Worm (Caenorhabditis elegans): Measurements from ENCODE around the gene F14B8.4.

The F14B8.4 gene

DNA sequence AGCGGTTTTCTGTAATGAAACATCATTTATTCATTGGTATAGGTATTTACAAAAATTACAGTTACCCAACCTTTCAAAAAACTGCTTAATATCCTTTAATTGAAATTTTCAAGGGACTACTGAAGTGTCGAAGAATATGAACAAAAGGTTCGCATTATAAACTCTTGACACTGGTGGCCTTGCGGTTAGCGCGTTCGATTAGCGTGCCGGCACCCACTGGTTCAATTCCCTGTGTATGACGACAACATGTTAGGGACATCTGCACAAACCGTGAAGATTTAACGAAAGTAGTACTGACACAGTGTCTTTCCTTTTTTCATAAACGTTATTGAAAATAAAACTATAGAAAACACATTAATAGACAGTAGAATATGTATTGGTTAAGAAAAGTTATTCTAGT lies 32.0 kb downstream of the F14B8.4 start (continued):
- no peak for TF ChIP-seq nhr-6 (tag; optimal IDR thresholded peaks at IDR 0.05)
- TF ChIP-seq madf-5 (GFP tag; IDR thresholded peaks at IDR 0.05): peak; percentile 84 to 88; a peak in 3 of 4 replicates
- TF ChIP-seq nhr-48 (tag; optimal IDR thresholded peaks at IDR 0.05): peak; percentile 61
- peak; percentile 73 for TF ChIP-seq lin-13 (GFP tag; optimal IDR thresholded peaks at IDR 0.05)
- TF ChIP-seq nhr-25 (tag; optimal IDR thresholded peaks at IDR 0.05; ENCODE audit: borderline replicate concordance, insufficient read depth): no peak
- peak; percentile 88 for TF ChIP-seq lin-1 (GFP tag; IDR thresholded peaks at IDR 0.05)
- peak; percentile 90 for TF ChIP-seq nhr-41 (GFP tag; IDR thresholded peaks at IDR 0.05)
- TF ChIP-seq snpc-1.2 (GFP tag; IDR thresholded peaks at IDR 0.05): peak; percentile 95
- TF ChIP-seq dmd-8 (GFP tag; IDR thresholded peaks at IDR 0.05): peak; percentile 94
- peak; percentile 2 for TF ChIP-seq R02D3.7 (tag; optimal IDR thresholded peaks at IDR 0.05)
- 0 out of 2 replicates have a peak, but pooled peaks have one; percentile 33 for TF ChIP-seq daf-8 (GFP tag; IDR thresholded peaks at IDR 0.05)
- no peak for TF ChIP-seq lin-39 (tag; optimal IDR thresholded peaks at IDR 0.05)
- TF ChIP-seq egl-27 (tag; optimal IDR thresholded peaks at IDR 0.05): no peak
- TF ChIP-seq tra-1 (GFP tag; IDR thresholded peaks at IDR 0.05): peak; percentile 72
- TF ChIP-seq zfp-3 (GFP tag; conservative IDR thresholded peaks at IDR 0.05): peak; percentile 25; the same call in 1 of the 2 replicates
- peak; percentile 91 for TF ChIP-seq arid-1 (GFP tag; conservative IDR thresholded peaks at IDR 0.05)
- no peak for TF ChIP-seq unc-39 (tag; optimal IDR thresholded peaks at IDR 0.05)
- no peak for TF ChIP-seq lin-15B (tag; optimal IDR thresholded peaks at IDR 0.05)
- TF ChIP-seq lsy-2 (tag; optimal IDR thresholded peaks at IDR 0.05): no peak
- no peak for TF ChIP-seq ceh-32 (tag; optimal IDR thresholded peaks at IDR 0.05; ENCODE audit: poor library complexity)
- TF ChIP-seq tag-97 (GFP tag; IDR thresholded peaks at IDR 0.05): no peak
- peak; percentile 73 to 96 for TF ChIP-seq daf-16 (GFP tag; optimal IDR thresholded peaks at IDR 0.05)
- TF ChIP-seq daf-16 (tag; optimal IDR thresholded peaks at IDR 0.05): peak; percentile 82
- TF ChIP-seq fkh-10 (GFP tag; optimal IDR thresholded peaks at IDR 0.05): no peak
- TF ChIP-seq dve-1 (tag; optimal IDR thresholded peaks at IDR 0.05; ENCODE audit: insufficient read depth): peak; percentile 72
- TF ChIP-seq spr-3 (GFP tag; optimal IDR thresholded peaks at IDR 0.05): peak; percentile 67
- no peak for TF ChIP-seq zip-2 (tag; optimal IDR thresholded peaks at IDR 0.05)
- no peak for TF ChIP-seq ama-1 (optimal IDR thresholded peaks at IDR 0.05)
- TF ChIP-seq vab-7 (GFP tag; IDR thresholded peaks at IDR 0.05): peak; percentile 92
- TF ChIP-seq ZK337.2 (GFP tag; IDR thresholded peaks at IDR 0.05): 0 out of 2 replicates have a peak, but pooled peaks have one; percentile 4
- peak; percentile 60; the same call in 1 of the 2 replicates for TF ChIP-seq mdt-29 (GFP tag; IDR thresholded peaks at IDR 0.05)
- peak; percentile 36; the same call in 1 of the 2 replicates for TF ChIP-seq saeg-2 (GFP tag; IDR thresholded peaks at IDR 0.05)
- peak; percentile 77; the same call in 1 of the 2 replicates for TF ChIP-seq zip-11 (GFP tag; IDR thresholded peaks at IDR 0.05)
- TF ChIP-seq egl-43 (GFP tag; IDR thresholded peaks at IDR 0.05): peak; percentile 96
- peak; percentile 90 for TF ChIP-seq madf-9 (GFP tag; conservative IDR thresholded peaks at IDR 0.05)
- TF ChIP-seq php-3 (GFP tag; IDR thresholded peaks at IDR 0.05): peak; percentile 85
- TF ChIP-seq lir-3 (tag; optimal IDR thresholded peaks at IDR 0.05): peak; percentile 81
- no peak for TF ChIP-seq set-16 (GFP tag; IDR thresholded peaks at IDR 0.05)
- no peak for TF ChIP-seq zag-1 (tag; optimal IDR thresholded peaks at IDR 0.05)
- no peak for TF ChIP-seq jun-1 (tag; optimal IDR thresholded peaks at IDR 0.05)
- TF ChIP-seq T20F7.1 (GFP tag; optimal IDR thresholded peaks at IDR 0.05): peak; percentile 60
- TF ChIP-seq nhr-28 (tag; optimal IDR thresholded peaks at IDR 0.05): peak; percentile 20
- TF ChIP-seq mxl-3 (GFP tag; optimal IDR thresholded peaks at IDR 0.05): peak; percentile 69
- no peak for TF ChIP-seq nhr-237 (tag; optimal IDR thresholded peaks at IDR 0.05)
- no peak for TF ChIP-seq pqm-1 (tag; optimal IDR thresholded peaks at IDR 0.05)
- TF ChIP-seq ceh-62 (tag; optimal IDR thresholded peaks at IDR 0.05): no peak
- peak; percentile 47; the same call in 1 of the 2 replicates for TF ChIP-seq D1046.2 (GFP tag; IDR thresholded peaks at IDR 0.05)
- TF ChIP-seq daf-12 (tag; optimal IDR thresholded peaks at IDR 0.05): no peak
- peak; percentile 77 for TF ChIP-seq Y5F2A.4 (GFP tag; optimal IDR thresholded peaks at IDR 0.05)
- peak; percentile 69 for TF ChIP-seq nhr-42 (GFP tag; IDR thresholded peaks at IDR 0.05)
- TF ChIP-seq lin-38 (GFP tag; IDR thresholded peaks at IDR 0.05): no peak; the same call in 1 of the 2 replicates
- TF ChIP-seq F37D6.2 (tag; optimal IDR thresholded peaks at IDR 0.05): no peak
